Fruit fly (Drosophila melanogaster): ENCODE data around the gene Poxm.

Poxm gene

dm6 chr3R:8305110-8305509, 28.5 kb downstream of the Poxm start, which contains the start of gene Sgt1 (continued):
- TF ChIP-seq NC2β (GFP tag; optimal IDR thresholded peaks at IDR 0.05) (peak; percentile 30), luna (GFP tag; optimal IDR thresholded peaks at IDR 0.05) (no peak), CG30020 (tag; optimal IDR thresholded peaks at IDR 0.05) (peak; percentile 45), NFAT (GFP tag; IDR thresholded peaks at IDR 0.05) (peak; percentile 66; the same call in 1 of the 2 replicates), en (GFP tag; optimal IDR thresholded peaks at IDR 0.05) (no peak), caup (GFP tag; optimal IDR thresholded peaks at IDR 0.05; ENCODE audit: severe bottlenecking) (peak; percentile 16), CG42726 (GFP tag; IDR thresholded peaks at IDR 0.05; ENCODE audit: partially characterized antibody) (peak; percentile 71), crc (GFP tag; optimal IDR thresholded peaks at IDR 0.05) (no peak), Hr78 (GFP tag; optimal IDR thresholded peaks at IDR 0.05) (no peak), amos (GFP tag; IDR thresholded peaks at IDR 0.05; ENCODE audit: partially characterized antibody) (peak; percentile 85), CG6689 (GFP tag; IDR thresholded peaks at IDR 0.05) (no peak), pho (GFP tag; optimal IDR thresholded peaks at IDR 0.05) (peak; percentile 66), B-H1 (GFP tag; IDR thresholded peaks at IDR 0.05) (no peak), NfI (GFP tag; optimal IDR thresholded peaks at IDR 0.05) (peak; percentile 61), Lhr (GFP tag; optimal IDR thresholded peaks at IDR 0.05) (peak; percentile 95), CG8765 (GFP tag; IDR thresholded peaks at IDR 0.05) (0 out of 2 replicates have a peak, but pooled peaks have one; percentile 9), CG7963 (GFP tag; IDR thresholded peaks at IDR 0.05; ENCODE audit: partially characterized antibody) (peak; percentile 91), TFAM (GFP tag; optimal IDR thresholded peaks at IDR 0.05) (no peak), crp (GFP tag; optimal IDR thresholded peaks at IDR 0.05) (peak in 1 of 2 experiments; percentile 30), ftz-f1 (GFP tag; optimal IDR thresholded peaks at IDR 0.05) (no peak), tx (GFP tag; optimal IDR thresholded peaks at IDR 0.05) (peak; percentile 31), Med (GFP tag) (peak; percentile 96), trh (GFP tag; optimal IDR thresholded peaks at IDR 0.05) (no peak), repo (GFP tag; optimal IDR thresholded peaks at IDR 0.05) (peak; percentile 40), CG7987 (GFP tag; optimal IDR thresholded peaks at IDR 0.05) (peak; percentile 39), Lim3 (GFP tag; IDR thresholded peaks at IDR 0.05) (no peak), Sry-β (GFP tag; optimal IDR thresholded peaks at IDR 0.05) (no peak), Sry-δ (GFP tag; optimal IDR thresholded peaks at IDR 0.05) (peak; percentile 83), CG5180 (GFP tag; optimal IDR thresholded peaks at IDR 0.05) (no peak), hbn (GFP tag; IDR thresholded peaks at IDR 0.05; ENCODE audit: partially characterized antibody) (peak; percentile 70), CG2129 (GFP tag; IDR thresholded peaks at IDR 0.05; ENCODE audit: partially characterized antibody) (peak; percentile 33; the same call in 1 of the 2 replicates), CG4617 (GFP tag; optimal IDR thresholded peaks at IDR 0.05; ENCODE audit: borderline replicate concordance) (peak; percentile 83), E2f2 (GFP tag; IDR thresholded peaks at IDR 0.05) (peak; percentile 100), CG7745 (tag; optimal IDR thresholded peaks at IDR 0.05) (peak; percentile 29), Bteb2 (GFP tag; optimal IDR thresholded peaks at IDR 0.05) (peak; percentile 18), CG14860 (GFP tag; IDR thresholded peaks at IDR 0.05; ENCODE audit: partially characterized antibody) (peak; percentile 84), chinmo (GFP tag; IDR thresholded peaks at IDR 0.05; ENCODE audit: partially characterized antibody) (no peak), ems (GFP tag; optimal IDR thresholded peaks at IDR 0.05) (peak; percentile 24), Bgb (GFP tag; IDR thresholded peaks at IDR 0.05; ENCODE audit: partially characterized antibody) (peak; percentile 88), Dref (GFP tag; IDR thresholded peaks at IDR 0.05) (peak; percentile 99), HmgZ (tag; optimal IDR thresholded peaks at IDR 0.05) (peak; percentile 82), so (GFP tag; IDR thresholded peaks at IDR 0.05) (0 out of 3 replicates have a peak, but pooled peaks have one; percentile 24), Hr3 (GFP tag; optimal IDR thresholded peaks at IDR 0.05) (peak; percentile 11), lmd (GFP tag; IDR thresholded peaks at IDR 0.05) (no peak; the same call in 1 of the 2 replicates), inv (GFP tag; IDR thresholded peaks at IDR 0.05; ENCODE audit: partially characterized antibody) (peak; percentile 67), Camta (GFP tag; optimal IDR thresholded peaks at IDR 0.05) (no peak), Myb (GFP tag; optimal IDR thresholded peaks at IDR 0.05) (peak; percentile 78), sd (tag; optimal IDR thresholded peaks at IDR 0.05) (peak; percentile 47), onecut (GFP tag; IDR thresholded peaks at IDR 0.05) (peak; percentile 42; the same call in 1 of the 2 replicates)
